Fruit fly (Drosophila melanogaster) whole organism, embryonic: ENCODE results near the gene Pex2.

Experiments
- Blimp-1 ChIP-seq: fragments of 200-800 bp; sonication (Bioruptor generic); optimal IDR thresholded peaks from 3 replicates; lab custom pipeline; 2018; ENCODE audit warnings: missing biosample characterization, missing genetic modification characterization, mild to moderate bottlenecking, moderate library complexity, missing genetic modification reagents
- CG10267 ChIP-seq: fragments of 200-800 bp; sonication (Bioruptor generic); optimal IDR thresholded peaks from 2 replicates; lab custom pipeline; 2018; ENCODE audit warnings: missing biosample characterization, mild to moderate bottlenecking, missing genetic modification characterization, moderate library complexity
- CG10431 ChIP-seq: fragments of 200-800 bp; sonication (Bioruptor generic); optimal IDR thresholded peaks from 3 replicates; lab custom pipeline; 2018; ENCODE audit warnings: missing biosample characterization, mild to moderate bottlenecking, missing genetic modification characterization
- CG10565 ChIP-seq: fragments of 200-800 bp; sonication (Bioruptor generic); optimal IDR thresholded peaks from 3 replicates; lab custom pipeline; 2016; ENCODE audit warnings: missing biosample characterization, mild to moderate bottlenecking, missing genetic modification characterization
- CG10979 ChIP-seq: fragments of 200-800 bp; sonication (Bioruptor generic); optimal IDR thresholded peaks from 2 replicates; lab custom pipeline; 2018; ENCODE audit warnings: missing biosample characterization, mild to moderate bottlenecking, missing genetic modification characterization, moderate library complexity
- CG11504 ChIP-seq: fragments of 200-800 bp; sonication (Bioruptor generic); optimal IDR thresholded peaks from 3 replicates; lab custom pipeline; 2019; ENCODE audit warnings: missing biosample characterization, mild to moderate bottlenecking, missing genetic modification characterization, moderate library complexity
- CG11723 ChIP-seq: fragments of 200-800 bp; sonication (Bioruptor generic); optimal IDR thresholded peaks from 2 replicates; lab custom pipeline; 2017; ENCODE audit warnings: missing biosample characterization, mild to moderate bottlenecking, missing genetic modification characterization
- CG12391 ChIP-seq: fragments of 200-800 bp; sonication (Bioruptor generic); optimal IDR thresholded peaks from 3 replicates; lab custom pipeline; 2018; ENCODE audit warnings: missing biosample characterization, mild to moderate bottlenecking, missing genetic modification characterization, moderate library complexity
- CG15011 ChIP-seq: fragments of 200-800 bp; sonication (Bioruptor generic); optimal IDR thresholded peaks from 3 replicates; lab custom pipeline; 2018; ENCODE audit warnings: missing biosample characterization, mild to moderate bottlenecking, missing genetic modification characterization
- CG16779 ChIP-seq: fragments of 200-800 bp; sonication (Bioruptor generic); IDR thresholded peaks from 2 replicates; pipeline ENCODE4 v1.3.6; 2022; ENCODE audit warnings: missing biosample characterization, missing genetic modification characterization
- CG17328 ChIP-seq: fragments of 200-800 bp; sonication (Bioruptor generic); IDR thresholded peaks from 2 replicates; pipeline ENCODE4 v1.3.6; 2022; ENCODE audit warnings: missing biosample characterization, missing genetic modification characterization
- CG18262 ChIP-seq: fragments of 200-800 bp; optimal IDR thresholded peaks from 3 replicates; lab custom pipeline; 2019; ENCODE audit warnings: missing biosample characterization, mild to moderate bottlenecking, missing genetic modification characterization, moderate library complexity
- CG3726 ChIP-seq: fragments of 200-800 bp; sonication (Bioruptor generic); IDR thresholded peaks from 3 replicates; pipeline ENCODE4, ENCODE4 v1.3.6; 2022; ENCODE audit warnings: missing biosample characterization, missing genetic modification characterization
- CG5180 ChIP-seq: fragments of 200-800 bp; sonication (Bioruptor generic); optimal IDR thresholded peaks from 3 replicates; lab custom pipeline; 2017; ENCODE audit warnings: missing biosample characterization, missing genetic modification characterization, mild to moderate bottlenecking, moderate library complexity, missing genetic modification reagents
- CG6254 ChIP-seq: fragments of 200-800 bp; sonication (Bioruptor generic); optimal IDR thresholded peaks from 3 replicates; lab custom pipeline; 2017; ENCODE audit warnings: mild to moderate bottlenecking, missing biosample characterization, missing genetic modification reagents, missing genetic modification characterization
- CG7357 ChIP-seq: fragments of 200-800 bp; sonication (Bioruptor generic); IDR thresholded peaks from 3 replicates; pipeline ENCODE4 v1.3.6; 2022; ENCODE audit warnings: missing biosample characterization, missing genetic modification characterization
- CG8765 ChIP-seq: fragments of 200-800 bp; sonication (Bioruptor generic); IDR thresholded peaks from 2 replicates; pipeline ENCODE4 v1.3.6; 2022; ENCODE audit warnings: missing biosample characterization, missing genetic modification characterization
- CG9609 ChIP-seq: fragments of 200-800 bp; sonication (Bioruptor generic); optimal IDR thresholded peaks from 3 replicates; lab custom pipeline; 2016; ENCODE audit warnings: missing biosample characterization, missing genetic modification characterization
- D ChIP-seq, 2 experiments: fragments of 200-800 bp in 1 of 2; fragments of >200 bp in 1 of 2; sonication (Bioruptor generic) in 1 of 2; optimal IDR thresholded peaks; 2 replicates in 1 of 2; 3 replicates in 1 of 2; lab custom pipeline; 2017; ENCODE audit warnings: mild to moderate bottlenecking in 1 of 2, missing biosample characterization in 1 of 2, missing genetic modification characterization in 1 of 2, missing genetic modification reagents in 1 of 2
- Drgx ChIP-seq: fragments of 200-800 bp; sonication (Bioruptor generic); IDR thresholded peaks from 2 replicates; pipeline ENCODE4 v1.3.6; 2022; ENCODE audit warnings: missing biosample characterization, missing genetic modification characterization
- Eip74EF ChIP-seq, 2 experiments: fragments of 200-800 bp in 1 of 2; fragments of >200 bp in 1 of 2; sonication (Bioruptor generic) in 1 of 2; optimal IDR thresholded peaks; 2 replicates each; lab custom pipeline; 2017 to 2019; ENCODE audit warnings: missing biosample characterization in 2 of 2, missing genetic modification characterization in 2 of 2, mild to moderate bottlenecking in 1 of 2, moderate library complexity in 1 of 2
- Gug ChIP-seq: fragments of 200-800 bp; sonication (Bioruptor generic); IDR thresholded peaks from 4 replicates; pipeline ENCODE4 v1.3.6; 2022; ENCODE audit warnings: missing biosample characterization, missing genetic modification characterization
- Jarid2 ChIP-seq: fragments of 200-800 bp; sonication (Bioruptor generic); optimal IDR thresholded peaks from 3 replicates; lab custom pipeline; 2017; ENCODE audit warnings: mild to moderate bottlenecking, missing biosample characterization, missing genetic modification reagents, missing genetic modification characterization
- Oli ChIP-seq: fragments of 200-800 bp; sonication (Bioruptor generic); optimal IDR thresholded peaks from 2 replicates; lab custom pipeline; 2018; ENCODE audit warnings: missing biosample characterization, mild to moderate bottlenecking, missing genetic modification characterization, moderate library complexity
- Optix ChIP-seq: fragments of 200-800 bp; sonication (Bioruptor generic); IDR thresholded peaks from 3 replicates; pipeline ENCODE4 v1.3.6; 2022; ENCODE audit warnings: missing biosample characterization, missing genetic modification characterization
- PHDP ChIP-seq: fragments of 200-800 bp; sonication (Bioruptor generic); optimal IDR thresholded peaks from 3 replicates; lab custom pipeline; 2018; ENCODE audit warnings: missing biosample characterization, mild to moderate bottlenecking, missing genetic modification characterization, moderate library complexity
- Sox102F ChIP-seq: fragments of 200-800 bp; sonication (Bioruptor generic); optimal IDR thresholded peaks from 2 replicates; lab custom pipeline; 2018; ENCODE audit warnings: missing biosample characterization, mild to moderate bottlenecking, missing genetic modification characterization, moderate library complexity
- Ssrp ChIP-seq: fragments of 200-800 bp; sonication (Bioruptor generic); optimal IDR thresholded peaks from 2 replicates; lab custom pipeline; 2018; ENCODE audit warnings: missing biosample characterization, mild to moderate bottlenecking, missing genetic modification characterization, moderate library complexity
- Stat92E ChIP-seq, 3 experiments: fragments of >200 bp in 2 of 3; fragments of 200-800 bp in 1 of 3; sonication (Bioruptor generic) in 1 of 3; optimal IDR thresholded peaks; 2 replicates each; lab custom pipeline; 2017 to 2019; ENCODE audit warnings: missing biosample characterization in 3 of 3, missing genetic modification characterization in 3 of 3, mild to moderate bottlenecking in 1 of 3, moderate library complexity in 1 of 3
- ash1 ChIP-seq: fragments of 200-800 bp; sonication (Bioruptor generic); optimal IDR thresholded peaks from 2 replicates; lab custom pipeline; 2018; ENCODE audit warnings: missing biosample characterization, mild to moderate bottlenecking, missing genetic modification characterization
- bsh ChIP-seq, 2 experiments: fragments of 200-800 bp; sonication (Bioruptor generic); optimal IDR thresholded peaks; 2 replicates each; lab custom pipeline; 2017 to 2018; ENCODE audit warnings: mild to moderate bottlenecking in 2 of 2, missing biosample characterization in 2 of 2, missing genetic modification characterization in 2 of 2, moderate library complexity in 1 of 2
- ci ChIP-seq: fragments of 200-800 bp; sonication (Bioruptor generic); IDR thresholded peaks from 3 replicates; pipeline ENCODE4 v1.3.6; 2022; ENCODE audit warnings: missing biosample characterization, missing genetic modification characterization
- dysf ChIP-seq: fragments of 200-800 bp; sonication (Bioruptor generic); IDR thresholded peaks from 3 replicates; pipeline ENCODE4 v1.3.6; 2022; ENCODE audit warnings: missing biosample characterization, missing genetic modification characterization
- esg ChIP-seq: fragments of 200-800 bp; sonication (Bioruptor generic); conservative IDR thresholded peaks from 2 replicates; pipeline ENCODE4 v1.3.6; 2022; ENCODE audit warnings: missing biosample characterization, missing genetic modification characterization
- eyg ChIP-seq: fragments of 200-800 bp; sonication (Bioruptor generic); optimal IDR thresholded peaks from 3 replicates; lab custom pipeline; 2016; ENCODE audit warnings: missing biosample characterization, missing genetic modification characterization
- fd96Cb ChIP-seq: fragments of 200-800 bp; sonication (Bioruptor generic); optimal IDR thresholded peaks from 2 replicates; lab custom pipeline; 2018; ENCODE audit warnings: missing biosample characterization, mild to moderate bottlenecking, missing genetic modification characterization, moderate library complexity
- fru ChIP-seq: fragments of >200 bp; optimal IDR thresholded peaks from 2 replicates; lab custom pipeline; 2017
- gem ChIP-seq: fragments of 200-800 bp; sonication (Bioruptor generic); optimal IDR thresholded peaks from 2 replicates; lab custom pipeline; 2019; ENCODE audit warnings: missing biosample characterization, mild to moderate bottlenecking, missing genetic modification characterization, moderate library complexity
- nmo ChIP-seq: fragments of 200-800 bp; sonication (Bioruptor generic); optimal IDR thresholded peaks from 2 replicates; lab custom pipeline; 2018; ENCODE audit warnings: missing biosample characterization, mild to moderate bottlenecking, missing genetic modification characterization, moderate library complexity
- pb ChIP-seq: fragments of 200-800 bp; sonication (Bioruptor generic); optimal IDR thresholded peaks from 3 replicates; lab custom pipeline; 2016; ENCODE audit warnings: missing biosample characterization, missing genetic modification characterization
- phol ChIP-seq: fragments of 200-800 bp; sonication (Bioruptor generic); optimal IDR thresholded peaks from 3 replicates; lab custom pipeline; 2018; ENCODE audit warnings: missing biosample characterization, mild to moderate bottlenecking, missing genetic modification characterization, moderate library complexity
- pum ChIP-seq: fragments of 200-800 bp; sonication (Bioruptor generic); optimal IDR thresholded peaks from 2 replicates; lab custom pipeline; 2016; ENCODE audit warnings: missing biosample characterization, missing genetic modification characterization
- sens ChIP-seq: fragments of 200-800 bp; sonication (Bioruptor generic); peaks from one replicate; lab custom pipeline; 2016; ENCODE audit warnings: missing biosample characterization, missing genetic modification characterization
- stwl ChIP-seq: fragments of 200-800 bp; sonication (Bioruptor generic); optimal IDR thresholded peaks from 3 replicates; lab custom pipeline; 2018; ENCODE audit warnings: missing biosample characterization, mild to moderate bottlenecking, missing genetic modification characterization, moderate library complexity
- toy ChIP-seq: fragments of 200-800 bp; sonication (Bioruptor generic); IDR thresholded peaks from 2 replicates; pipeline ENCODE4 v1.3.6; 2022; ENCODE audit warnings: missing biosample characterization, missing genetic modification characterization
- wdn ChIP-seq: fragments of 200-800 bp; sonication (Bioruptor generic); IDR thresholded peaks from 2 replicates; pipeline ENCODE4 v1.3.6; 2022; ENCODE audit warnings: missing biosample characterization, missing genetic modification characterization

Gene Pex2

dm6 chr3L:8379161-8379560 is 40.3 kb downstream of the Pex2 start (continued):
- TF ChIP-seq toy (no peak), CG16779 (GFP tag; lab: Robert Waterston, UW) (no peak), CG11504 (tag; lab: Kevin White, UChicago) (no peak), gem (tag; lab: Kevin White, UChicago) (peak; percentile 2), CG6254 (GFP tag; lab: Kevin White, UChicago) (peak; percentile 29), Optix (GFP tag; lab: Robert Waterston, UW) (no peak), ci (peak; percentile 50; the same call in 2 of the 3 replicates)
- TF ChIP-seq, all 482 proteins: peak for 35

dm6 chr3L:8383968-8384367 is 45.1 kb downstream of the Pex2 start:
- TF ChIP-seq Sox102F (peak; percentile 11), esg (GFP tag; lab: Robert Waterston, UW) (0 out of 2 replicates have a peak, but pooled peaks have one; percentile 5), Drgx (GFP tag; lab: Robert Waterston, UW) (0 out of 2 replicates have a peak, but pooled peaks have one; percentile 24), bsh (GFP tag; optimal IDR thresholded peaks at IDR 0.05; lab: Kevin White, UChicago) (peak in 1 of 2 experiments; percentile 26), sens (GFP tag; lab: Kevin White, UChicago) (peak; percentile 15), CG15011 (GFP tag; lab: Kevin White, UChicago) (no peak), dysf (GFP tag; lab: Robert Waterston, UW) (0 out of 3 replicates have a peak, but pooled peaks have one; percentile 17), Oli (peak; percentile 3), Gug (no peak)

- TF ChIP-seq CG17328 (GFP tag; lab: Robert Waterston, UW) (peak; percentile 29; the same call in 1 of the 2 replicates), nmo (GFP tag; lab: Kevin White, UChicago) (peak; percentile 44), wdn (GFP tag; lab: Robert Waterston, UW) (no peak), pb (GFP tag; lab: Kevin White, UChicago) (no peak), CG10431 (GFP tag; lab: Kevin White, UChicago) (no peak), CG10979 (peak; percentile 56), pum (GFP tag; lab: Kevin White, UChicago) (no peak), CG12391 (tag; lab: Kevin White, UChicago) (peak; percentile 7), sens (GFP tag; lab: Kevin White, UChicago) (peak; percentile 86), phol (peak; percentile 47), fru (lab: Kevin White, UChicago) (no peak), CG9609 (GFP tag; lab: Kevin White, UChicago) (peak; percentile 10), CG3726 (GFP tag; lab: Robert Waterston, UW) (no peak), Stat92E (GFP tag; optimal IDR thresholded peaks at IDR 0.05; lab: Kevin White, UChicago) (no peak), eyg (GFP tag; lab: Kevin White, UChicago) (no peak), Sox102F (peak; percentile 21), CG7357 (GFP tag; lab: Robert Waterston, UW) (no peak), CG18262 (tag; lab: Kevin White, UChicago) (peak; percentile 28), Blimp-1 (peak; percentile 63), Eip74EF (GFP tag; optimal IDR thresholded peaks at IDR 0.05; lab: Kevin White, UChicago) (no peak), fd96Cb (tag; lab: Kevin White, UChicago) (peak; percentile 25), PHDP (tag; lab: Kevin White, UChicago) (no peak), ash1 (GFP tag; lab: Kevin White, UChicago) (no peak), CG10267 (no peak), bsh (GFP tag; optimal IDR thresholded peaks at IDR 0.05; lab: Kevin White, UChicago) (peak in 1 of 2 experiments; percentile 61), CG5180 (GFP tag; lab: Kevin White, UChicago) (no peak), stwl (tag; lab: Kevin White, UChicago) (peak; percentile 74), CG8765 (GFP tag; lab: Robert Waterston, UW) (no peak), CG11723 (GFP tag; lab: Kevin White, UChicago) (no peak), Jarid2 (GFP tag; lab: Kevin White, UChicago) (no peak), CG10565 (GFP tag; lab: Kevin White, UChicago) (no peak), Ssrp (tag; lab: Kevin White, UChicago) (peak; percentile 31), Oli (peak; percentile 25), D (optimal IDR thresholded peaks at IDR 0.05; lab: Kevin White, UChicago) (no peak), D (GFP tag; optimal IDR thresholded peaks at IDR 0.05; lab: Kevin White, UChicago) (peak; percentile 24)
These were observed 46.2 kb downstream of the Pex2 start for dm6 chr3L:8385055-8385454.
